Worm (Caenorhabditis elegans) whole organism, L1 larva: ENCODE results near the gene dap-3.
A peak's percentile ranks its signal among the peaks of the same experiment; 100 is the strongest.

ENCODE experiments used
- C04F5.9 ChIP-seq: sonication (generic microtip); optimal IDR thresholded peaks from 2 replicates; lab custom pipeline; 2016; ENCODE audit warnings: missing genetic modification characterization, missing compliant biosample characterization
- C16A3.4 ChIP-seq: fragments of 150-350 bp; optimal IDR thresholded peaks from 2 replicates; lab custom pipeline; 2014; ENCODE audit warnings: missing biosample characterization, missing genetic modification characterization
- Y116A8C.19 ChIP-seq: sonication (generic microtip); optimal IDR thresholded peaks from 2 replicates; lab custom pipeline; 2016; ENCODE audit warnings: missing compliant biosample characterization, missing genetic modification characterization, borderline replicate concordance
- aha-1 ChIP-seq: fragments of 150-350 bp; optimal IDR thresholded peaks from 2 replicates; lab custom pipeline; 2014; ENCODE audit warnings: missing biosample characterization, missing genetic modification characterization
- aly-2 ChIP-seq: fragments of 150-350 bp; optimal IDR thresholded peaks from 2 replicates; lab custom pipeline; 2014; ENCODE audit warnings: missing biosample characterization, missing genetic modification characterization
- ama-1 ChIP-seq: fragments of 150-350 bp; optimal IDR thresholded peaks from 2 replicates; lab custom pipeline; 2014
- ceh-63 ChIP-seq: fragments of 200-800 bp; sonication (Bioruptor generic); optimal IDR thresholded peaks from 2 replicates; lab custom pipeline; 2018; ENCODE audit warnings: mild to moderate bottlenecking, missing genetic modification characterization, missing compliant biosample characterization
- ceh-8 ChIP-seq: fragments of 200-800 bp; sonication (Bioruptor generic); optimal IDR thresholded peaks from 2 replicates; lab custom pipeline; 2018; ENCODE audit warnings: mild to moderate bottlenecking, missing genetic modification characterization, moderate library complexity, missing compliant biosample characterization
- ceh-82 ChIP-seq, 3 experiments: fragments of 150-350 bp in 1 of 3; sonication (generic microtip) in 2 of 3; optimal IDR thresholded peaks; 2 replicates each; lab custom pipeline; 2014 to 2017; ENCODE audit warnings: missing biosample characterization in 3 of 3, missing genetic modification characterization in 3 of 3
- ces-1 ChIP-seq: fragments of 150-350 bp; optimal IDR thresholded peaks from 2 replicates; lab custom pipeline; 2014; ENCODE audit warnings: missing biosample characterization, missing genetic modification reagents, missing genetic modification characterization
- efl-1 ChIP-seq, 4 experiments: fragments of 150-350 bp; optimal IDR thresholded peaks in 3 of 4; peaks in 1 of 4; 1 replicate in 1 of 4; 2 replicates in 3 of 4; lab custom pipeline; 2014; ENCODE audit warnings: missing biosample characterization in 2 of 4, missing genetic modification characterization in 2 of 4, missing genetic modification reagents in 2 of 4
- efl-3 ChIP-seq: fragments of 200-800 bp; sonication (Bioruptor generic); optimal IDR thresholded peaks from 2 replicates; lab custom pipeline; 2018; ENCODE audit warnings: mild to moderate bottlenecking, missing genetic modification characterization, missing compliant biosample characterization
- egl-27 ChIP-seq, 2 experiments: fragments of 150-350 bp in 1 of 2; sonication (generic microtip); optimal IDR thresholded peaks; 3 replicates each; lab custom pipeline; 2017 to 2018; ENCODE audit warnings: missing biosample characterization in 2 of 2, missing genetic modification characterization in 2 of 2, missing genetic modification reagents in 2 of 2
- elt-2 ChIP-seq: sonication (generic microtip); optimal IDR thresholded peaks from 2 replicates; lab custom pipeline; 2016; ENCODE audit warnings: missing genetic modification characterization, mild to moderate bottlenecking, inconsistent platforms, missing compliant biosample characterization, missing genetic modification reagents
- ets-5 ChIP-seq: fragments of 200-800 bp; sonication (Bioruptor generic); IDR thresholded peaks from 2 replicates; pipeline ENCODE4 v1.3.6; 2022; ENCODE audit warnings: missing genetic modification characterization, missing compliant biosample characterization
- fkh-10 ChIP-seq: sonication (generic microtip); optimal IDR thresholded peaks from 2 replicates; lab custom pipeline; 2017; ENCODE audit warnings: missing biosample characterization, missing genetic modification reagents, missing genetic modification characterization
- fkh-4 ChIP-seq: sonication (generic microtip); optimal IDR thresholded peaks from 2 replicates; lab custom pipeline; 2016; ENCODE audit warnings: missing compliant biosample characterization, missing genetic modification characterization, borderline replicate concordance
- fos-1 ChIP-seq: fragments of 150-350 bp; optimal IDR thresholded peaks from 2 replicates; lab custom pipeline; 2014; ENCODE audit warnings: missing biosample characterization, missing genetic modification characterization
- grh-1 ChIP-seq: fragments of 200-800 bp; sonication (Bioruptor generic); IDR thresholded peaks from 2 replicates; pipeline ENCODE4 v1.3.6; 2022; ENCODE audit warnings: missing genetic modification reagents, missing genetic modification characterization, missing compliant biosample characterization
- jun-1 ChIP-seq: fragments of 150-350 bp; optimal IDR thresholded peaks from 2 replicates; lab custom pipeline; 2014; ENCODE audit warnings: missing biosample characterization, missing genetic modification reagents, missing genetic modification characterization
- lin-13 ChIP-seq: fragments of 150-350 bp; optimal IDR thresholded peaks from 2 replicates; lab custom pipeline; 2014; ENCODE audit warnings: missing biosample characterization, missing genetic modification reagents, missing genetic modification characterization
- lin-35 ChIP-seq, 2 experiments: fragments of 150-350 bp; optimal IDR thresholded peaks; 2 replicates each; lab custom pipeline; 2014; ENCODE audit warnings: missing biosample characterization in 2 of 2, missing genetic modification characterization in 2 of 2, missing genetic modification reagents in 2 of 2
- lir-3 ChIP-seq: sonication (generic microtip); optimal IDR thresholded peaks from 2 replicates; lab custom pipeline; 2016; ENCODE audit warnings: mild to moderate bottlenecking, missing genetic modification characterization, moderate library complexity, missing compliant biosample characterization; ENCODE audit not compliant: poor library complexity
- lsy-2 ChIP-seq, 2 experiments: fragments of 150-350 bp; optimal IDR thresholded peaks; 2 replicates each; lab custom pipeline; 2014; ENCODE audit warnings: missing biosample characterization in 2 of 2, missing genetic modification characterization in 2 of 2
- mab-9 ChIP-seq: fragments of 200-800 bp; sonication (Bioruptor generic); IDR thresholded peaks from 2 replicates; pipeline ENCODE4 v1.3.6; 2022; ENCODE audit warnings: missing genetic modification reagents, missing genetic modification characterization, missing compliant biosample characterization
- nhr-11 ChIP-seq: fragments of 150-350 bp; optimal IDR thresholded peaks from 2 replicates; lab custom pipeline; 2014; ENCODE audit warnings: missing biosample characterization, missing genetic modification characterization
- nhr-20 ChIP-seq: sonication (generic microtip); optimal IDR thresholded peaks from 2 replicates; lab custom pipeline; 2016; ENCODE audit warnings: mild to moderate bottlenecking, missing genetic modification characterization, missing compliant biosample characterization
- nhr-47 ChIP-seq: sonication (generic microtip); optimal IDR thresholded peaks from 2 replicates; lab custom pipeline; 2016; ENCODE audit warnings: mild to moderate bottlenecking, missing genetic modification characterization, moderate library complexity, missing compliant biosample characterization
- nhr-71 ChIP-seq: sonication (generic microtip); optimal IDR thresholded peaks from 2 replicates; lab custom pipeline; 2016; ENCODE audit warnings: mild to moderate bottlenecking, missing genetic modification characterization, moderate library complexity, missing compliant biosample characterization
- nhr-76 ChIP-seq: sonication (generic microtip); optimal IDR thresholded peaks from 2 replicates; lab custom pipeline; 2017; ENCODE audit warnings: missing biosample characterization, missing genetic modification characterization
- nhr-84 ChIP-seq: sonication (generic microtip); optimal IDR thresholded peaks from 2 replicates; lab custom pipeline; 2017; ENCODE audit warnings: missing biosample characterization, missing genetic modification characterization
- nhr-85 ChIP-seq: sonication (generic microtip); peaks from one replicate; lab custom pipeline; 2016; ENCODE audit warnings: missing genetic modification characterization, inconsistent platforms, missing compliant biosample characterization
- pag-3 ChIP-seq: sonication (generic microtip); optimal IDR thresholded peaks from 2 replicates; lab custom pipeline; 2017; ENCODE audit warnings: missing genetic modification characterization, mild to moderate bottlenecking, missing compliant biosample characterization, antibody characterized with exemption, borderline replicate concordance; ENCODE audit not compliant: insufficient read depth
- pax-3 ChIP-seq: fragments of 200-800 bp; sonication (Bioruptor generic); optimal IDR thresholded peaks from 2 replicates; lab custom pipeline; 2018; ENCODE audit warnings: mild to moderate bottlenecking, missing genetic modification characterization, moderate library complexity, missing compliant biosample characterization
- rnt-1 ChIP-seq: sonication (generic microtip); optimal IDR thresholded peaks from 2 replicates; lab custom pipeline; 2016; ENCODE audit warnings: mild to moderate bottlenecking, missing genetic modification characterization, moderate library complexity, missing compliant biosample characterization
- snu-23 ChIP-seq: sonication (generic microtip); optimal IDR thresholded peaks from 2 replicates; lab custom pipeline; 2016; ENCODE audit warnings: missing genetic modification characterization, missing compliant biosample characterization
- sox-4 ChIP-seq: sonication (generic microtip); optimal IDR thresholded peaks from 2 replicates; lab custom pipeline; 2016; ENCODE audit warnings: missing genetic modification characterization, missing compliant biosample characterization
- sptf-1 ChIP-seq: fragments of 150-350 bp; optimal IDR thresholded peaks from 2 replicates; lab custom pipeline; 2014; ENCODE audit warnings: missing biosample characterization, missing genetic modification characterization
- sup-37 ChIP-seq: fragments of 200-800 bp; sonication (Bioruptor generic); optimal IDR thresholded peaks from 2 replicates; lab custom pipeline; 2018; ENCODE audit warnings: mild to moderate bottlenecking, missing genetic modification characterization, missing compliant biosample characterization
- swsn-7 ChIP-seq: sonication (generic microtip); optimal IDR thresholded peaks from 2 replicates; lab custom pipeline; 2016; ENCODE audit warnings: missing genetic modification characterization, missing compliant biosample characterization
- tbx-2 ChIP-seq: sonication (generic microtip); optimal IDR thresholded peaks from 2 replicates; lab custom pipeline; 2016; ENCODE audit warnings: missing genetic modification characterization, missing compliant biosample characterization
- tlp-1 ChIP-seq: fragments of 150-350 bp; optimal IDR thresholded peaks from 2 replicates; lab custom pipeline; 2014; ENCODE audit warnings: missing biosample characterization, missing genetic modification characterization
- unc-86 ChIP-seq: sonication (generic microtip); optimal IDR thresholded peaks from 2 replicates; lab custom pipeline; 2016; ENCODE audit warnings: missing genetic modification characterization, missing compliant biosample characterization
- vab-15 ChIP-seq: sonication (generic microtip); optimal IDR thresholded peaks from 2 replicates; lab custom pipeline; 2017; ENCODE audit warnings: missing genotype, mild to moderate bottlenecking, missing genetic modification characterization, missing compliant biosample characterization
- zip-4 ChIP-seq: fragments of 200-800 bp; sonication (Bioruptor generic); optimal IDR thresholded peaks from 2 replicates; lab custom pipeline; 2018; ENCODE audit warnings: mild to moderate bottlenecking, missing genetic modification characterization, moderate library complexity, missing compliant biosample characterization
- ztf-4 ChIP-seq: fragments of 150-350 bp; optimal IDR thresholded peaks from 2 replicates; lab custom pipeline; 2014; ENCODE audit warnings: missing biosample characterization, missing genetic modification characterization

The dap-3 gene

ce11 chrII:10559671-10560184 is 21.2 kb upstream of the dap-3 start:
- TF ChIP-seq tlp-1 (tag; lab: Kevin White, UChicago) (no peak), grh-1 (GFP tag; lab: Robert Waterston, UW) (no peak), ceh-82 (tag; optimal IDR thresholded peaks at IDR 0.05; lab: Kevin White, UChicago) (no peak), lin-13 (GFP tag; lab: Kevin White, UChicago) (no peak), aha-1 (no peak), Y116A8C.19 (tag; lab: Kevin White, UChicago) (no peak), efl-3 (GFP tag; lab: Kevin White, UChicago) (no peak), rnt-1 (tag; lab: Kevin White, UChicago) (no peak), sox-4 (tag; lab: Kevin White, UChicago) (no peak), C04F5.9 (tag; lab: Kevin White, UChicago) (no peak), fkh-10 (GFP tag; lab: Kevin White, UChicago) (no peak), nhr-84 (tag; lab: Kevin White, UChicago) (no peak), pax-3 (tag; lab: Kevin White, UChicago) (peak; percentile 35), lin-35 (GFP tag; optimal IDR thresholded peaks at IDR 0.05; lab: Kevin White, UChicago) (peak in 1 of 2 experiments; percentile 7), aly-2 (tag; lab: Kevin White, UChicago) (peak; percentile 63), sptf-1 (tag; lab: Kevin White, UChicago) (no peak), lir-3 (tag; lab: Kevin White, UChicago) (peak; percentile 27), fkh-4 (tag; lab: Kevin White, UChicago) (no peak), vab-15 (tag; lab: Kevin White, UChicago) (no peak), ets-5 (no peak), egl-27 (tag; optimal IDR thresholded peaks at IDR 0.05; lab: Kevin White, UChicago) (no peak), nhr-47 (peak; percentile 3), nhr-71 (peak; percentile 15), ama-1 (peak; percentile 3), lsy-2 (tag; optimal IDR thresholded peaks at IDR 0.05; lab: Kevin White, UChicago) (no peak), ztf-4 (tag; lab: Kevin White, UChicago) (no peak), mab-9 (GFP tag; lab: Robert Waterston, UW) (no peak), unc-86 (no peak), C16A3.4 (tag; lab: Kevin White, UChicago) (no peak), elt-2 (tag; lab: Kevin White, UChicago) (peak; percentile 66), nhr-20 (tag; lab: Kevin White, UChicago) (no peak), swsn-7 (tag; lab: Kevin White, UChicago) (no peak), snu-23 (GFP tag; lab: Kevin White, UChicago) (no peak), ceh-63 (GFP tag; lab: Kevin White, UChicago) (no peak), sup-37 (GFP tag; lab: Kevin White, UChicago) (no peak), nhr-85 (tag; lab: Kevin White, UChicago) (peak; percentile 65), efl-1 (optimal IDR thresholded peaks at IDR 0.05; lab: Kevin White, UChicago) (no peak), efl-1 (GFP tag; optimal IDR thresholded peaks at IDR 0.05 in 1 of 2; lab: Kevin White, UChicago) (peak in 1 of 2 experiments; percentile 83), jun-1 (no peak), ceh-8 (GFP tag; lab: Kevin White, UChicago) (no peak), tbx-2 (tag; lab: Kevin White, UChicago) (no peak), pag-3 (tag; lab: Kevin White, UChicago) (no peak), zip-4 (GFP tag; lab: Kevin White, UChicago) (no peak), nhr-76 (tag; lab: Kevin White, UChicago) (no peak), ces-1 (GFP tag; lab: Kevin White, UChicago) (no peak), fos-1 (tag; lab: Kevin White, UChicago) (no peak), nhr-11 (tag; lab: Kevin White, UChicago) (no peak)
